Worm (Caenorhabditis elegans) whole organism, midembryonic: Measurements from ENCODE around the gene F58E2.5.

Source experiments
- T22C8.4 ChIP-seq: fragments of 200-800 bp; sonication (Bioruptor generic); IDR thresholded peaks from 2 replicates; pipeline ENCODE4 v1.3.6; 2022; ENCODE audit warnings: missing genetic modification characterization, missing compliant biosample characterization
- cog-1 ChIP-seq: sonication (generic microtip); optimal IDR thresholded peaks from 2 replicates; lab custom pipeline; 2016; ENCODE audit warnings: missing genetic modification characterization, missing compliant biosample characterization
- flt-1 ChIP-seq: fragments of 200-800 bp; sonication (Bioruptor generic); IDR thresholded peaks from 2 replicates; pipeline ENCODE4 v1.3.6; 2022; ENCODE audit warnings: missing genetic modification characterization, missing compliant biosample characterization
- klf-2 ChIP-seq: fragments of 200-800 bp; sonication (Bioruptor generic); conservative IDR thresholded peaks from 2 replicates; pipeline ENCODE4 v1.3.6; 2022; ENCODE audit warnings: missing genetic modification reagents, missing genetic modification characterization, missing compliant biosample characterization
- med-1 ChIP-seq: sonication (generic microtip); optimal IDR thresholded peaks from 2 replicates; lab custom pipeline; 2017; ENCODE audit warnings: missing genetic modification characterization, mild to moderate bottlenecking, missing compliant biosample characterization, antibody characterized with exemption, missing genetic modification reagents; ENCODE audit not compliant: insufficient read depth
- ref-1 ChIP-seq: fragments of 200-800 bp; sonication (Bioruptor generic); conservative IDR thresholded peaks from 2 replicates; pipeline ENCODE4 v1.3.6; 2022; ENCODE audit warnings: missing genetic modification reagents, missing genetic modification characterization, missing compliant biosample characterization
- tab-1 ChIP-seq: fragments of 200-800 bp; sonication (Bioruptor generic); IDR thresholded peaks from 2 replicates; pipeline ENCODE4 v1.3.6; 2022; ENCODE audit warnings: missing genetic modification characterization, missing compliant biosample characterization
- ztf-23 ChIP-seq: fragments of 200-800 bp; sonication (Bioruptor generic); IDR thresholded peaks from 2 replicates; pipeline ENCODE4 v1.3.6; 2022; ENCODE audit warnings: missing genetic modification reagents, missing genetic modification characterization, missing compliant biosample characterization

ce11 chrIV:3491477-3491876 lies 46.8 kb downstream of the F58E2.5 start, which contains the start of gene srz-78:
- TF ChIP-seq tab-1 (GFP tag; lab: Robert Waterston, UW): no peak
- no peak for TF ChIP-seq cog-1
- no peak for TF ChIP-seq klf-2
- no peak for TF ChIP-seq med-1 (GFP tag; lab: Kevin White, UChicago)
- no peak for TF ChIP-seq flt-1
- no peak for TF ChIP-seq ztf-23 (GFP tag; lab: Robert Waterston, UW)
- TF ChIP-seq T22C8.4 (GFP tag; lab: Robert Waterston, UW): no peak
- TF ChIP-seq ref-1: no peak
